Worm (Caenorhabditis elegans): Measurements from ENCODE around the gene W10G11.2.

Gene W10G11.2

ce11 chrII:3567066-3567465, 5.6 kb upstream of the W10G11.2 start:
- no peak for TF ChIP-seq dao-5 (tag; optimal IDR thresholded peaks at IDR 0.05)

- TF ChIP-seq dao-5 (tag; optimal IDR thresholded peaks at IDR 0.05) (no peak), him-1 (tag; optimal IDR thresholded peaks at IDR 0.05) (no peak), W03F9.2 (tag; optimal IDR thresholded peaks at IDR 0.05) (no peak)
Measured at ce11 chrII:3562419-3562818, 958 bp upstream of the W10G11.2 start, which contains the start of gene W10G11.3. Gene W10G11.3 (minus strand): TSS chrII:3562519.

ce11 chrII:3560592-3560991, 869 bp downstream of the W10G11.2 start, which contains the start of gene W10G11.1:
Gene W10G11.1 (minus strand): TSS chrII:3560692.
- no peak for TF ChIP-seq dao-5 (tag; optimal IDR thresholded peaks at IDR 0.05)
- no peak for TF ChIP-seq him-1 (tag; optimal IDR thresholded peaks at IDR 0.05)
- no peak for TF ChIP-seq W03F9.2 (tag; optimal IDR thresholded peaks at IDR 0.05)

DNA sequence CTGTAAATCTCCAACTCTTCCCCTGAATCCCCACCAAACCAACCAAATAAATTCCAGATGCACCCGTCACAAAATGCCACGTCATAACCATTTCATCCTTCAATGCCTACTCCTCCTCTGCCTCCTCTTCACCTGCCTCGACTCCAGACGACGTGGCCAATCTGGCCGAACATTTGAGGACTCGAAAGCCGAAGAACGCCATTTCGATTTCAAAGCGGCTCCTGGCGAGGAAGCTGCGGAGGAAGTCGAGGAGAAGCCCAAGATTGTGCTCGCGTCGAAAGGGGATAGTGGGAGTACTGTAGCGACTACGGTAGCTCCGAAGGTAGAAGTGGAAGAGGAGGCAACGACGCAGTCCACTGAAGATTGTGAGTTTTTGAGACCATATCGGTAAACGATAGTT, 4.0 kb downstream of the W10G11.2 start, which contains the start of gene lgc-45:
Gene lgc-45 (plus strand): TSS at position 56 of the 400 bp plus-strand sequence.
- TF ChIP-seq him-1 (tag; optimal IDR thresholded peaks at IDR 0.05) (no peak), W03F9.2 (tag; optimal IDR thresholded peaks at IDR 0.05) (no peak), dao-5 (tag; optimal IDR thresholded peaks at IDR 0.05) (no peak)

DNA sequence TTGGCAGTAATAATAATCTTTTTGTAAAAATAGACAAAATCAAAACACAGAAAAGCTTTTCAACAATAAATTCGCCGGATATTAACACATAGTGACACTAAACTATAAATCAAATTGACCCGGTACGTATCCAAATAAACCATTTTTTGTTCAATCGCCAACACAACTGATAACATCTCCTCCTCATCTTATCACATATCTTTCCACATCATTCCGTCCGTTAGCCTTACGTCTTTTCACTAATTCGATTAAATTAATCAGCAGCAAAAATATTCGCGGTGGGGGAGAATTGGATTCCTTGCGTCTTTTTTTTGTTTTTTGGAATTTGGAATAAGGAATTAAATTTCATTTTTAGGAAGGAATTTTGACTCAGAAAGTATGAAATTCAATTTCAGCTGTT, 4.9 kb downstream of the W10G11.2 start:
- TF ChIP-seq W03F9.2 (tag; optimal IDR thresholded peaks at IDR 0.05) (no peak), him-1 (tag; optimal IDR thresholded peaks at IDR 0.05) (no peak), dao-5 (tag; optimal IDR thresholded peaks at IDR 0.05) (no peak)

ce11 chrII:3555281-3555680, 6.2 kb downstream of the W10G11.2 start:
- no peak for TF ChIP-seq him-1 (tag; optimal IDR thresholded peaks at IDR 0.05)
- no peak for TF ChIP-seq W03F9.2 (tag; optimal IDR thresholded peaks at IDR 0.05)
- TF ChIP-seq dao-5 (tag; optimal IDR thresholded peaks at IDR 0.05): no peak

DNA sequence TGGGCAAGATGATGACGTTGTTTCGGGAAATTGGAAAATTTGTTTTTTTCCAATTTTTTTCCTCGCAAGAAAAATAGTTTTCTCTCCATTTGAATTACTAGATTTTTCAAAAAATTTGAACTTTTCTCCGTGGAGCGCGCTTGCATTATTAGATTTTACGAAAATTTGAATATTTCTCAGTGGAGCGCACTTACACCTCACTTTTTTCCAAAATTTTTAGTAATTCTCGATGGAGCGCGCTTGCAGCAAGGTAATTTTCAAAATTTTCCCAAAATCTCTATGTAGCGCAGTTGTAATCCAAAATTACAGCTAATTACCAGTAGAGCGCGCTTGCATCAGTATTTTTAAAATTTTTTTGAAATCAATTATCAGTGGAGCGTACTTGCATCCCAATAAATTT, 6.8 kb downstream of the W10G11.2 start:
- no peak for TF ChIP-seq him-1 (tag; optimal IDR thresholded peaks at IDR 0.05)
- no peak for TF ChIP-seq dao-5 (tag; optimal IDR thresholded peaks at IDR 0.05)
- TF ChIP-seq W03F9.2 (tag; optimal IDR thresholded peaks at IDR 0.05): no peak

- no peak for TF ChIP-seq dao-5 (tag; optimal IDR thresholded peaks at IDR 0.05)
- TF ChIP-seq W03F9.2 (tag; optimal IDR thresholded peaks at IDR 0.05): peak; percentile 41
- no peak for TF ChIP-seq him-1 (tag; optimal IDR thresholded peaks at IDR 0.05)
Measured at ce11 chrII:3553453-3553852, 8.0 kb downstream of the W10G11.2 start, which contains the start of gene dnc-3. Gene dnc-3 (plus strand): TSS chrII:3553724.

DNA sequence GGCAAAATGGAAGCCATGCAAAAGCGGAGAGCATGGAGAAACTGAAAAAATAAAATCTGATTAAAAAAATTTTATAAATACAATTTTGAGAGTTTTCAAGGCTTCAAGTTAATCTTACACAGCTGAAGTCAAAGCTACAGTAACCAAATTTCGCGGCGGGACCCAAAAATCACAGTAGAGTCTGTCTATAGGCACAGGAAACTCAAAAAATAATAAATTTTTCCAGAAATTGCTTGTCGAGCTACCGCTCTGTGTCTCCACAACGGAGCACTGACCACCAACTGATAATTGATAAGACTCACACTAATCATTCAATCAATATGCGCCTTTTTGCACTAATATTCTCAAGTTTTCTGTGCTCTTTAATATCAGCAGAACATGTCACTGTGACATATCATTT, 11.1 kb downstream of the W10G11.2 start, which contains the start of gene W10G11.19:
Gene W10G11.19 (plus strand): TSS at position 301 of the 400 bp plus-strand sequence.
- no peak for TF ChIP-seq dao-5 (tag; optimal IDR thresholded peaks at IDR 0.05)
- TF ChIP-seq W03F9.2 (tag; optimal IDR thresholded peaks at IDR 0.05): no peak

ce11 chrII:3547282-3547681, 14.2 kb downstream of the W10G11.2 start:
- TF ChIP-seq W03F9.2 (tag; optimal IDR thresholded peaks at IDR 0.05) (no peak), him-1 (tag; optimal IDR thresholded peaks at IDR 0.05) (peak; percentile 3)

ce11 chrII:3546381-3546931, 15.0 kb downstream of the W10G11.2 start, which contains the start of gene apd-3:
Gene apd-3 (minus strand): TSS chrII:3546431.
- TF ChIP-seq him-1 (tag; optimal IDR thresholded peaks at IDR 0.05): no peak
- TF ChIP-seq W03F9.2 (tag; optimal IDR thresholded peaks at IDR 0.05): no peak
- no peak for TF ChIP-seq dao-5 (tag; optimal IDR thresholded peaks at IDR 0.05)

DNA sequence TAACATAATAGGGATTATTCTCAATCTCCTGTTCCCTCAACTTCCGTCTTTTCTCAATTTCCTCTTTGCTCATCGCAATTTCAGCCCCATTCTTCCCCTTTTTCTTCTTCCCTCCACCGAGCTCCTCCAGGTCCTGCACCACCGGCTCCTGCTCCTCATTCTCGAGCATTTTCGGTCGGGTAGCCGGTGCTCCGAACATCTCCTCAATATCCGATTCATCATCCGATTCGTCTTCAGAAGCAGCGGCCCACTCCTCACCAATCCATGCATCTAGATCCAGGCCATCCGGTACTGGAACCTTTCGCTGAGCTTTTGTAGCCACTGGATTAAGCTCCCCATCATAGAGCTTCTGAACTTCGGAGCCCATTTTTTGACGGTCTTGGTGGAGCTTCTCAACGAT, 21.3 kb downstream of the W10G11.2 start:
- TF ChIP-seq W03F9.2 (tag; optimal IDR thresholded peaks at IDR 0.05) (no peak), him-1 (tag; optimal IDR thresholded peaks at IDR 0.05) (no peak), dao-5 (tag; optimal IDR thresholded peaks at IDR 0.05) (no peak)

DNA sequence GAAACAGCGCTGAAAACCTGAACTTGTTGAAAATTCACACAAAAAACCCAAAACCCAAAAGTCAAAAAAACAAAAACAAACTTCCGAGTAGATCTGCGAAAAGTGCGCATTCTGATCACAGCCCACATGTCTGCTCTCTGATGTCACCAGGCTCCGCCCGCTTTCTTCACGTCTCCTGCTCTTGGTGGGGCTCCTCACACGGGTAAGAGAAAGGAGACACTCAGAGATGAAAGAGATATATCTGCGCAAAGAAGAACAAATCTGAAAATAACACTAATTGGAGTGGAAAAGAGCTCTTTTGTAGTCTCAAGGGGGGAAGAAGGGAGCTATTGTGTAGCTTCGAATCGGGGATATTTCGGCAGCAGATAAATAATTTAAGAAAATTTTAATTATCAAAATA, 33.2 kb downstream of the W10G11.2 start, which contains the start of gene ncs-6:
Gene ncs-6 (minus strand): TSS at position 261 of the 400 bp plus-strand sequence.
- TF ChIP-seq him-1 (tag; optimal IDR thresholded peaks at IDR 0.05) (no peak), dao-5 (tag; optimal IDR thresholded peaks at IDR 0.05) (no peak), W03F9.2 (tag; optimal IDR thresholded peaks at IDR 0.05) (no peak)

DNA sequence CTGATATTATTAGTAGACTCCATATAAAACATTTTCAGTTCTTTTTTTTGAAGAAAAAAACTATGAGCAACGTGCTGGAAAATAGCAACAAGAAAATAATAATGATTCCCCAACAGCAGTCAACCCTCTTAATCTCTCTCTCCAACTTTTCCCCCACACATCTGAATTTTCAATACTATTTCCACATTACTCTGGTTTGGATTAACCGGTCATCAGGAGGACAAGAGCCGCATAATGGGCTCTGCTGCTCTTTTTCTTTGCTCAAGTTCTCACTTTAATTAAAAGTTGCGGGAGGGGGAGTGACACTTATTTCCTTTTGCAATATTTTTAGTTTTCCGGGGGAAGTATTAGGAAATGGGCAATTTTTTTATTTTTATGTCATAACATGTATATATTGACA, 34.0 kb downstream of the W10G11.2 start:
- TF ChIP-seq him-1 (tag; optimal IDR thresholded peaks at IDR 0.05): no peak
- TF ChIP-seq dao-5 (tag; optimal IDR thresholded peaks at IDR 0.05): no peak
- no peak for TF ChIP-seq W03F9.2 (tag; optimal IDR thresholded peaks at IDR 0.05)

DNA sequence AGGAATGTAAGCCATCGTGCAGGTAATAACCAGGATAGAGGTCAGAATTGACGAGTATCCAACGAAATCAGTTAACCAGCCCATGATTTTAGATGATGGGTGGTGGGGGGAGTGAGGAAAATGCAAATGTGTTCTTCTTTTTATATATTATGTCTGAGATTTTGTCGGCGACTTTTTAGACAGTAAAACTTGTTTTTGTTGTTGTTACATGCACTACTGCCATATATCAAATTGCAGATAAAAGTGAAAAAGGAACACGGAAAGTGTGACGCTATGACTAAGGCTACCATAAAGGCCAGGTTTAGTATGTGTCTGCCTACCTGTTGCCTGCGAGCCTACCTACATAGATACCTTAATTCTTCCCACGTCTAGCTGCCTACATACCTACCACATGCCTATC, 37.4 kb downstream of the W10G11.2 start, which contains the start of gene col-72:
Gene col-72 (minus strand): TSS at position 101 of the 400 bp plus-strand sequence.
- TF ChIP-seq dao-5 (tag; optimal IDR thresholded peaks at IDR 0.05) (no peak), W03F9.2 (tag; optimal IDR thresholded peaks at IDR 0.05) (no peak), him-1 (tag; optimal IDR thresholded peaks at IDR 0.05) (no peak)
